Fruit fly (Drosophila melanogaster): ENCODE measurements around the gene CG34247.

dm6 chr3L:16268106-16268733 is 6.8 kb upstream of the CG34247 start, which contains the start of gene CG4950:
- TF ChIP-seq CG8478 (optimal IDR thresholded peaks at IDR 0.05) (no peak), CTCF (optimal IDR thresholded peaks at IDR 0.05) (no peak)

Data from S2 (cell line).